Worm (Caenorhabditis elegans): ENCODE data around the gene H04J21.1.

- no peak for TF ChIP-seq cog-1 (tag; optimal IDR thresholded peaks at IDR 0.05)
- no peak for TF ChIP-seq tab-1 (GFP tag; IDR thresholded peaks at IDR 0.05)
- TF ChIP-seq ztf-29 (GFP tag; IDR thresholded peaks at IDR 0.05), result no peak
- TF ChIP-seq ref-1 (GFP tag; conservative IDR thresholded peaks at IDR 0.05), result no peak
- TF ChIP-seq flt-1 (GFP tag; IDR thresholded peaks at IDR 0.05), result no peak
- no peak for TF ChIP-seq ztf-23 (GFP tag; IDR thresholded peaks at IDR 0.05)
Measured at ce11 chrIII:2391704-2392103, 19.9 kb upstream of the H04J21.1 start.
